Fruit fly (Drosophila melanogaster) whole organism, prepupa: ENCODE results near the gene RASSF8.

Experiments used
- CG10631 ChIP-seq: fragments of 200-800 bp; sonication (Bioruptor generic); optimal IDR thresholded peaks from 2 replicates; lab custom pipeline; 2016; ENCODE audit warnings: missing biosample characterization, missing genetic modification characterization
- CG3919 ChIP-seq: fragments of 200-800 bp; sonication (Bioruptor generic); optimal IDR thresholded peaks from 3 replicates; lab custom pipeline; 2016; ENCODE audit warnings: missing biosample characterization, missing genetic modification characterization
- CG6276 ChIP-seq: fragments of 200-800 bp; sonication (Bioruptor generic); optimal IDR thresholded peaks from 2 replicates; lab custom pipeline; 2017; ENCODE audit warnings: missing biosample characterization, mild to moderate bottlenecking, missing genetic modification characterization
- CG7368 ChIP-seq: fragments of 200-800 bp; sonication (Bioruptor generic); optimal IDR thresholded peaks from 3 replicates; lab custom pipeline; 2016; ENCODE audit warnings: missing biosample characterization, missing genetic modification characterization
- Ets96B ChIP-seq: fragments of 200-800 bp; optimal IDR thresholded peaks from 2 replicates; lab custom pipeline; 2019; ENCODE audit warnings: missing biosample characterization, mild to moderate bottlenecking, missing genetic modification characterization, moderate library complexity
- dsx ChIP-seq: fragments of 200-800 bp; optimal IDR thresholded peaks from 3 replicates; lab custom pipeline; 2019; ENCODE audit warnings: missing biosample characterization, mild to moderate bottlenecking, missing genetic modification characterization, moderate library complexity; ENCODE audit not compliant: poor library complexity, severe bottlenecking

dm6 chr3R:25665509-25665908 is 3.9 kb downstream of the RASSF8 start, which contains the start of gene Lgr3:
- no peak for TF ChIP-seq CG3919 (GFP tag; lab: Kevin White, UChicago)
- no peak for TF ChIP-seq dsx (GFP tag; lab: Kevin White, UChicago)
- TF ChIP-seq CG6276, result no peak
- TF ChIP-seq CG7368, result no peak
- TF ChIP-seq Ets96B (tag; lab: Kevin White, UChicago), result no peak
- no peak for TF ChIP-seq CG10631
